Worm (Caenorhabditis elegans) whole organism, mixed stage, embryonic: ENCODE measurements around the gene F10A3.17.

ENCODE experiments used
- M03D4.4 ChIP-seq: sonication (generic microtip); optimal IDR thresholded peaks from 2 replicates; lab custom pipeline; 2017; ENCODE audit warnings: mild to moderate bottlenecking, missing genetic modification characterization, missing compliant biosample characterization
- bed-3 ChIP-seq: fragments of 200-800 bp; sonication (Bioruptor generic); optimal IDR thresholded peaks from 3 replicates; lab custom pipeline; 2018; ENCODE audit warnings: mild to moderate bottlenecking, missing genetic modification characterization, moderate library complexity, missing compliant biosample characterization
- ceh-39 ChIP-seq: fragments of 150-350 bp; optimal IDR thresholded peaks from 2 replicates; lab custom pipeline; 2014; ENCODE audit warnings: missing biosample characterization, missing genetic modification characterization
- cnd-1 ChIP-seq: fragments of 200-800 bp; sonication (Bioruptor generic); optimal IDR thresholded peaks from 2 replicates; lab custom pipeline; 2018; ENCODE audit warnings: mild to moderate bottlenecking, missing genetic modification characterization, missing compliant biosample characterization
- lin-13 ChIP-seq: fragments of 150-350 bp; optimal IDR thresholded peaks from 2 replicates; lab custom pipeline; 2014; ENCODE audit warnings: missing biosample characterization, missing genetic modification characterization
- lsy-2 ChIP-seq: fragments of 150-350 bp; optimal IDR thresholded peaks from 2 replicates; lab custom pipeline; 2014; ENCODE audit warnings: missing biosample characterization, missing genetic modification characterization
- mep-1 ChIP-seq: fragments of 150-350 bp; optimal IDR thresholded peaks from 2 replicates; lab custom pipeline; 2017; ENCODE audit warnings: missing biosample characterization, missing genetic modification reagents, missing genetic modification characterization, inconsistent platforms
- nhr-237 ChIP-seq: fragments of 150-350 bp; optimal IDR thresholded peaks from 2 replicates; lab custom pipeline; 2014; ENCODE audit warnings: missing biosample characterization, missing genetic modification characterization
- sem-2 ChIP-seq: fragments of 200-800 bp; sonication (Bioruptor generic); optimal IDR thresholded peaks from 2 replicates; lab custom pipeline; 2018; ENCODE audit warnings: mild to moderate bottlenecking, missing genetic modification characterization, missing compliant biosample characterization
- unc-120 ChIP-seq: sonication (generic microtip); optimal IDR thresholded peaks from 2 replicates; lab custom pipeline; 2017; ENCODE audit warnings: missing genetic modification characterization, missing compliant biosample characterization; ENCODE audit not compliant: poor library complexity, severe bottlenecking
- unc-62 ChIP-seq: fragments of 150-350 bp; optimal IDR thresholded peaks from 2 replicates; lab custom pipeline; 2014; ENCODE audit warnings: missing biosample characterization, missing genetic modification reagents, missing genetic modification characterization

DNA sequence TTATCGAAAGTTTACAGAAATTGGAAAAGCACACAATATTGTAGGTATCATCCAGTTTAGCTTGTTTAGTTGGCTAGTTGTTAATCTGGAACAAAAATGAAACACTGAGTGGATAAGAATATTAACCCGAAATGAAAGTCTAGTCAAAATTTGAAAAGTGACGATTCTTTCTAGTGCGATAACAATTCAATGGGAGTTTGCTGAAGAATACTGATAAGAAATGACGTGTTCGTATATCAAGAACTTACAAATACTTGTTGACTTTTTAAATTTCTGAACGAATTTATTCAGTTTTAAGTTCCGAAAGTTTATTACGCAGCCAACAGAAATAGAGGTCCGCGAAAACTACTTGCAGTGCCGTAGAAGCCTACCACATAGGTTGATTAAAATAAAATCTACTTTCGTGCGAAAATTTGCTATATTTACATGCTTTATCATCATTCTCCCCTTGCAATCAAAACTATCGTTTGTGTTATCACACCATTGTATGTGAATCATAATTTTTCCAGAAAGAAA, 16.4 kb downstream of the F10A3.17 start, which contains the start of gene fbxa-88:
- TF ChIP-seq ceh-39 (tag; lab: Kevin White, UChicago) (no peak), lin-13 (tag; lab: Kevin White, UChicago) (no peak), unc-120 (tag; lab: Kevin White, UChicago) (no peak), nhr-237 (tag; lab: Kevin White, UChicago) (no peak), lsy-2 (tag; lab: Kevin White, UChicago) (no peak), mep-1 (no peak), sem-2 (GFP tag; lab: Kevin White, UChicago) (no peak), unc-62 (GFP tag; lab: Kevin White, UChicago) (no peak), bed-3 (no peak), cnd-1 (tag; lab: Kevin White, UChicago) (no peak), M03D4.4 (no peak)
